Fruit fly (Drosophila melanogaster): Measurements from ENCODE around the gene Ent1.

The Ent1 gene

DNA sequence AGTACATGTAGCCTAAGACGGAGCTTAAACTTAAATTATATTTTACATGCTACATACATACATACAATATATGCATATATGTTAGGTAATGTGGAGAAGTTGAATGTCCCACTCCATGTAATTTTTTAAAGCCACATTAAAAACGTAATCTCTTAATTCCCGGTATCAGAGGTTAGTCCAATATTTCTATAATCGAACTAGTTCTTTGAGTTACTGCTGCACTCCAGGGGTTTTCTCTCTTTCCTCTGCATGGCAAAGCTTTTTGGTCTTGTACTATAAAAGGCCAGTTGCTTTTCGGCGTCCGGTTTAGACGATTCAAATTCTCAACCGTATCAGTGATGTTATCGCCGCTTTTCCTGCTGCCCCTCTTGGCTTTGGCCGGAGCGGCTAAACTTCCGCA is 35.9 kb downstream of the Ent1 start, which contains the start of gene CG33127:
Gene CG33127 (plus strand): TSS at position 309 of the 400 bp plus-strand sequence.
- TF ChIP-seq sd (tag; optimal IDR thresholded peaks at IDR 0.05), result no peak
- TF ChIP-seq CG15514 (GFP tag; optimal IDR thresholded peaks at IDR 0.05), result peak; percentile 97

DNA sequence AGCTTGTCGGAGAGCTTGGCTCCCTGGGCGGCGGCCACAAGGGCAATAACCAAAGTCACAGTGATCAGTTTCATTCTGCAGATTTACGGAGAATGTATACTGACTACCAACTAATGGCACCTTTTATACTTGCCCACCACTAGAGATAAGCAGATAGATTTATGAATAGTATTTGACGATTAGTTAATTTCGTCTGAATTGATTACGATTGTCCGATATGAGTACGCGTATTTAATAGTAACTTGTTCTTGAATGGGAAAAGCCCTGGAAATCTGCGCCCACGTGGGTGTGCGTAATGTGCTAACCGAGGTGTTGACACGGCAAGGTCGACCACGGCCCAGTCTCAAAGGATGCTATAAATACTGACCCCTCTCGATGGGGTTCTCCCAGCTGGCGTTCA is 36.5 kb downstream of the Ent1 start, which contains the start of gene CG11911:
Gene CG11911 (minus strand): TSS at position 101 of the 400 bp plus-strand sequence.
- TF ChIP-seq HLHmδ (GFP tag; optimal IDR thresholded peaks at IDR 0.05), result no peak
- TF ChIP-seq CG30020 (tag; optimal IDR thresholded peaks at IDR 0.05), result no peak
- peak; percentile 83 for TF ChIP-seq exex (tag; optimal IDR thresholded peaks at IDR 0.05)
- TF ChIP-seq Ets65A (GFP tag), result peak; percentile 19

DNA sequence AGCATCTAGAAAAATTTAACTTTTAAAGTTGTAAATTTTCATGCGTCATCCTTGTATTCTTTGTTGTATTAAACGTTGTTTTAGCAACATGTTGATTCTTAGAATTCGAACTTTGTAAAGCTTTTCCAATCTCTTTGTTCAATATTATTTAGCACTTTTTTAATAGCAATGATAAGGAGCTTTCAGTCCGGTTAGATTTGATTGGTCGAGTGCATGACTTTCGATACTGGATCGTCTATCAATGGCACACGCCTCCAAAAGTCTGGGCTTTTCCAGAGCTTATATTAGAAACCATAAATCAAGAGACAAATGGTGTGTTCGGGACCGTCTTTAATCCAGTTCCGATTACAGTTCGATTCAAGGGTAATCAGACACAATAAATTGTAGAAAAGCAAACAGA is 37.9 kb downstream of the Ent1 start:
- TF ChIP-seq klu (GFP tag; IDR thresholded peaks at IDR 0.05) (no peak), exex (tag; optimal IDR thresholded peaks at IDR 0.05) (peak; percentile 80), CG10543 (GFP tag; optimal IDR thresholded peaks at IDR 0.05) (no peak), ham (GFP tag; IDR thresholded peaks at IDR 0.05) (no peak), CG10274 (GFP tag; optimal IDR thresholded peaks at IDR 0.05) (no peak), Nf-YC (tag; optimal IDR thresholded peaks at IDR 0.05) (peak; percentile 87), phol (tag; optimal IDR thresholded peaks at IDR 0.05) (no peak), CG16815 (GFP tag; optimal IDR thresholded peaks at IDR 0.05) (no peak), Tbp (GFP tag; optimal IDR thresholded peaks at IDR 0.05) (no peak), D19B (GFP tag; optimal IDR thresholded peaks at IDR 0.05) (no peak), CG14014 (GFP tag; IDR thresholded peaks at IDR 0.05) (no peak), tin (GFP tag; optimal IDR thresholded peaks at IDR 0.05) (no peak), CG11504 (tag; optimal IDR thresholded peaks at IDR 0.05) (peak; percentile 67), Nf-YB (GFP tag; optimal IDR thresholded peaks at IDR 0.05) (peak; percentile 83), Bgb (GFP tag; IDR thresholded peaks at IDR 0.05; ENCODE audit: partially characterized antibody) (no peak), Dip2 (GFP tag; IDR thresholded peaks at IDR 0.05) (no peak), org-1 (GFP tag; optimal IDR thresholded peaks at IDR 0.05) (no peak), crc (GFP tag; optimal IDR thresholded peaks at IDR 0.05) (no peak)

DNA sequence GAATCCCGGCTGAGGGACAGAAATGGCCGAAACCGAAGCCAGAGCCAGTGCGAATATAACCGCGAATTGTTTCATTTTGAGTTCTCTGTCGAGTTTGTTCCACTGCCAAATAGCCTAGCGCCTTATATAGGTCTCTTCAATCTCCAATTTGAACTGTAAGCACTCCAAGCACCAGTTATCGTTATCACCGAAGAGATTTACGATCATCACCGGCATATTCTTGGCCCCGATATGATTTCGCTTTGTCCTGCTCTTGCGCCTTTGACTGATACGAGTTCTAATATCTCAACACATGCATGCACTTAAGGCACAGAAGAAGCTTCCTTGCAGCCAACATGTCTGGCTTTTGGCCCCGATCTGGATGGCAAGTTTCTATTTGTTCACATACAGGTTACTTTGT is 38.5 kb downstream of the Ent1 start, which contains the start of gene CG11912:
Gene CG11912 (minus strand): TSS at position 101 of the 400 bp plus-strand sequence.
- TF ChIP-seq br (optimal IDR thresholded peaks at IDR 0.05) (no peak), sens (GFP tag) (peak; percentile 30)

DNA sequence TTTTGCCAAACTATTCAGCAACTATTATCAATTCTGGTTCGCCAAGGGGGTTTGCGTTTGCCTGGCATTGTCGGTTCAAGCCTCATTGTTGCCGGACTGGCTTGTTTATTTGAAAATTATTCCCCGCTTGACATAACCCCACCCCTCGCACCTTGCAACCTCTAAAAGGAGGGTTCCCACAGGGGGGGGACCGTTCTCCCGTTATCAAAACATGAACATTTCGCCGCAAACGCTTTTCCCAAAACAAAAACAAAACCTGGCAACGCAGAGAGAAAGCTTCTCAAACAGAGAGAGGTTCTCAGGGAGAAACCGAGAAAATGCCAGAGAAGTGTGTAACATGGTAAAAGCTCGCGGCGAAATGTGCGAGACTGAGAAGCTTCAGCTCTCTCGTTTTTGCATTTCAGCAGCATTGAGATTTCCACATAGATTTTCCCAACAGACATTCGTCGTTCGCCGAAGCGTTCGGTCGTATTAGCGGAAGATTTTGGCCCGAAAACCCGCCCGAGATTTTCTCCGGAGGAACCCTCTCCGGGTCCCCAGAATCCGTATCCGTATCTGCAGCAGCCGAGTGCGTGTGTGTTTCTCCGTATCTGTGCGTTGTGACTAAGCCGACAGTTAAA is 47.8 kb downstream of the Ent1 start:
- TF ChIP-seq CG13287 (GFP tag; IDR thresholded peaks at IDR 0.05; ENCODE audit: partially characterized antibody) (no peak; the same call in none of the 2 replicates), H15 (GFP tag; IDR thresholded peaks at IDR 0.05) (no peak), Hr78 (GFP tag; optimal IDR thresholded peaks at IDR 0.05) (no peak), so (GFP tag; IDR thresholded peaks at IDR 0.05) (peak; percentile 18; the same call in 1 of the 3 replicates), ssp (GFP tag; IDR thresholded peaks at IDR 0.05) (no peak), Dbx (GFP tag; IDR thresholded peaks at IDR 0.05) (0 out of 3 replicates have a peak, but pooled peaks have one; percentile 37), CG16779 (GFP tag; IDR thresholded peaks at IDR 0.05) (0 out of 2 replicates have a peak, but pooled peaks have one; percentile 22), chinmo (GFP tag; IDR thresholded peaks at IDR 0.05; ENCODE audit: partially characterized antibody) (peak; percentile 64; the same call in 1 of the 4 replicates), CG12769 (tag; optimal IDR thresholded peaks at IDR 0.05) (peak; percentile 68), Drgx (GFP tag; IDR thresholded peaks at IDR 0.05) (peak; percentile 27; the same call in 1 of the 2 replicates), abd-A (tag; optimal IDR thresholded peaks at IDR 0.05) (peak; percentile 61), tna (GFP tag; IDR thresholded peaks at IDR 0.05; ENCODE audit: partially characterized antibody) (no peak), hbn (GFP tag; IDR thresholded peaks at IDR 0.05; ENCODE audit: partially characterized antibody) (0 out of 2 replicates have a peak, but pooled peaks have one; percentile 23), crol (GFP tag; IDR thresholded peaks at IDR 0.05) (peak; percentile 91), CG8290 (GFP tag; optimal IDR thresholded peaks at IDR 0.05) (no peak), CG8290 (tag; optimal IDR thresholded peaks at IDR 0.05) (peak in 1 of 2 experiments; percentile 8), CG30403 (GFP tag; optimal IDR thresholded peaks at IDR 0.05) (no peak), Hmr (GFP tag; optimal IDR thresholded peaks at IDR 0.05) (peak; percentile 11), unpg (GFP tag; optimal IDR thresholded peaks at IDR 0.05) (no peak)

Measured in whole organism, embryonic.